Worm (Caenorhabditis elegans) whole organism, L1 larva: ENCODE results near the gene hlh-11.
A peak's percentile ranks its signal among the peaks of the same experiment; 100 is the strongest.

Source experiments
- Y116A8C.19 ChIP-seq: sonication (generic microtip); optimal IDR thresholded peaks from 2 replicates; lab custom pipeline; 2016; ENCODE audit warnings: missing compliant biosample characterization, missing genetic modification characterization, borderline replicate concordance
- alr-1 ChIP-seq: fragments of 200-800 bp; sonication (Bioruptor generic); optimal IDR thresholded peaks from 2 replicates; lab custom pipeline; 2018; ENCODE audit warnings: borderline replicate concordance, mild to moderate bottlenecking, missing genetic modification characterization, missing compliant biosample characterization
- blmp-1 ChIP-seq: fragments of 150-350 bp; optimal IDR thresholded peaks from 2 replicates; lab custom pipeline; 2014; ENCODE audit warnings: missing biosample characterization, missing genetic modification characterization
- ceh-8 ChIP-seq: fragments of 200-800 bp; sonication (Bioruptor generic); optimal IDR thresholded peaks from 2 replicates; lab custom pipeline; 2018; ENCODE audit warnings: mild to moderate bottlenecking, missing genetic modification characterization, moderate library complexity, missing compliant biosample characterization
- ceh-82 ChIP-seq, 3 experiments: fragments of 150-350 bp in 1 of 3; sonication (generic microtip) in 2 of 3; optimal IDR thresholded peaks; 2 replicates each; lab custom pipeline; 2014 to 2017; ENCODE audit warnings: missing biosample characterization in 3 of 3, missing genetic modification characterization in 3 of 3
- ces-1 ChIP-seq: fragments of 150-350 bp; optimal IDR thresholded peaks from 2 replicates; lab custom pipeline; 2014; ENCODE audit warnings: missing biosample characterization, missing genetic modification reagents, missing genetic modification characterization
- dsc-1 ChIP-seq: sonication (generic microtip); optimal IDR thresholded peaks from 2 replicates; lab custom pipeline; 2016; ENCODE audit warnings: mild to moderate bottlenecking, missing genetic modification characterization, missing compliant biosample characterization
- efl-1 ChIP-seq, 4 experiments: fragments of 150-350 bp; optimal IDR thresholded peaks in 3 of 4; peaks in 1 of 4; 1 replicate in 1 of 4; 2 replicates in 3 of 4; lab custom pipeline; 2014; ENCODE audit warnings: missing biosample characterization in 2 of 4, missing genetic modification characterization in 2 of 4, missing genetic modification reagents in 2 of 4
- efl-3 ChIP-seq: fragments of 200-800 bp; sonication (Bioruptor generic); optimal IDR thresholded peaks from 2 replicates; lab custom pipeline; 2018; ENCODE audit warnings: mild to moderate bottlenecking, missing genetic modification characterization, missing compliant biosample characterization
- egl-13 ChIP-seq: sonication (generic microtip); optimal IDR thresholded peaks from 2 replicates; lab custom pipeline; 2016; ENCODE audit warnings: missing genotype, missing genetic modification reagents, missing genetic modification characterization, missing compliant biosample characterization
- elt-3 ChIP-seq, 6 experiments: fragments of 150-350 bp in 1 of 6; sonication (generic microtip); optimal IDR thresholded peaks; 2 replicates each; lab custom pipeline; 2017 to 2018; ENCODE audit warnings: missing biosample characterization in 6 of 6, missing genetic modification characterization in 6 of 6, inconsistent platforms in 1 of 6
- fkh-10 ChIP-seq: sonication (generic microtip); optimal IDR thresholded peaks from 2 replicates; lab custom pipeline; 2017; ENCODE audit warnings: missing biosample characterization, missing genetic modification reagents, missing genetic modification characterization
- fkh-8 ChIP-seq: sonication (generic microtip); optimal IDR thresholded peaks from 2 replicates; lab custom pipeline; 2016; ENCODE audit warnings: mild to moderate bottlenecking, missing genetic modification characterization, missing compliant biosample characterization
- fos-1 ChIP-seq: fragments of 150-350 bp; optimal IDR thresholded peaks from 2 replicates; lab custom pipeline; 2014; ENCODE audit warnings: missing biosample characterization, missing genetic modification characterization
- hpl-2 ChIP-seq: fragments of 150-350 bp; optimal IDR thresholded peaks from 2 replicates; lab custom pipeline; 2014; ENCODE audit warnings: missing biosample characterization, missing genetic modification reagents, missing genetic modification characterization
- irx-1 ChIP-seq: sonication (generic microtip); optimal IDR thresholded peaks from 2 replicates; lab custom pipeline; 2016; ENCODE audit warnings: missing genetic modification characterization, missing compliant biosample characterization
- jun-1 ChIP-seq: fragments of 150-350 bp; optimal IDR thresholded peaks from 2 replicates; lab custom pipeline; 2014; ENCODE audit warnings: missing biosample characterization, missing genetic modification reagents, missing genetic modification characterization
- lin-13 ChIP-seq: fragments of 150-350 bp; optimal IDR thresholded peaks from 2 replicates; lab custom pipeline; 2014; ENCODE audit warnings: missing biosample characterization, missing genetic modification reagents, missing genetic modification characterization
- lin-14 ChIP-seq: fragments of 200-800 bp; sonication (Bioruptor generic); optimal IDR thresholded peaks from 2 replicates; lab custom pipeline; 2018; ENCODE audit warnings: mild to moderate bottlenecking, missing genetic modification characterization, moderate library complexity, missing compliant biosample characterization
- lin-35 ChIP-seq, 2 experiments: fragments of 150-350 bp; optimal IDR thresholded peaks; 2 replicates each; lab custom pipeline; 2014; ENCODE audit warnings: missing biosample characterization in 2 of 2, missing genetic modification characterization in 2 of 2, missing genetic modification reagents in 2 of 2
- lir-3 ChIP-seq: sonication (generic microtip); optimal IDR thresholded peaks from 2 replicates; lab custom pipeline; 2016; ENCODE audit warnings: mild to moderate bottlenecking, missing genetic modification characterization, moderate library complexity, missing compliant biosample characterization; ENCODE audit not compliant: poor library complexity
- lsy-2 ChIP-seq, 2 experiments: fragments of 150-350 bp; optimal IDR thresholded peaks; 2 replicates each; lab custom pipeline; 2014; ENCODE audit warnings: missing biosample characterization in 2 of 2, missing genetic modification characterization in 2 of 2
- mep-1 ChIP-seq: fragments of 150-350 bp; optimal IDR thresholded peaks from 2 replicates; lab custom pipeline; 2014; ENCODE audit warnings: missing biosample characterization, missing genetic modification characterization
- nhr-11 ChIP-seq: fragments of 150-350 bp; optimal IDR thresholded peaks from 2 replicates; lab custom pipeline; 2014; ENCODE audit warnings: missing biosample characterization, missing genetic modification characterization
- nhr-19 ChIP-seq: fragments of 200-800 bp; sonication (Bioruptor generic); conservative IDR thresholded peaks from 2 replicates; pipeline ENCODE4 v1.3.6; 2022; ENCODE audit warnings: missing genetic modification characterization, missing compliant biosample characterization
- nhr-20 ChIP-seq: sonication (generic microtip); optimal IDR thresholded peaks from 2 replicates; lab custom pipeline; 2016; ENCODE audit warnings: mild to moderate bottlenecking, missing genetic modification characterization, missing compliant biosample characterization
- nhr-47 ChIP-seq: sonication (generic microtip); optimal IDR thresholded peaks from 2 replicates; lab custom pipeline; 2016; ENCODE audit warnings: mild to moderate bottlenecking, missing genetic modification characterization, moderate library complexity, missing compliant biosample characterization
- nhr-71 ChIP-seq: sonication (generic microtip); optimal IDR thresholded peaks from 2 replicates; lab custom pipeline; 2016; ENCODE audit warnings: mild to moderate bottlenecking, missing genetic modification characterization, moderate library complexity, missing compliant biosample characterization
- nhr-85 ChIP-seq: sonication (generic microtip); peaks from one replicate; lab custom pipeline; 2016; ENCODE audit warnings: missing genetic modification characterization, inconsistent platforms, missing compliant biosample characterization
- rnt-1 ChIP-seq: sonication (generic microtip); optimal IDR thresholded peaks from 2 replicates; lab custom pipeline; 2016; ENCODE audit warnings: mild to moderate bottlenecking, missing genetic modification characterization, moderate library complexity, missing compliant biosample characterization
- skn-1 ChIP-seq: fragments of 150-350 bp; optimal IDR thresholded peaks from 2 replicates; lab custom pipeline; 2014; ENCODE audit warnings: missing biosample characterization, missing genetic modification characterization
- snu-23 ChIP-seq: sonication (generic microtip); optimal IDR thresholded peaks from 2 replicates; lab custom pipeline; 2016; ENCODE audit warnings: missing genetic modification characterization, missing compliant biosample characterization
- sptf-1 ChIP-seq: fragments of 150-350 bp; optimal IDR thresholded peaks from 2 replicates; lab custom pipeline; 2014; ENCODE audit warnings: missing biosample characterization, missing genetic modification characterization
- tbx-2 ChIP-seq: sonication (generic microtip); optimal IDR thresholded peaks from 2 replicates; lab custom pipeline; 2016; ENCODE audit warnings: missing genetic modification characterization, missing compliant biosample characterization
- unc-30 ChIP-seq: sonication (generic microtip); optimal IDR thresholded peaks from 2 replicates; lab custom pipeline; 2017; ENCODE audit warnings: missing biosample characterization, missing genetic modification characterization
- unc-62 ChIP-seq: fragments of 150-350 bp; optimal IDR thresholded peaks from 2 replicates; lab custom pipeline; 2014; ENCODE audit warnings: missing biosample characterization, missing genetic modification reagents, missing genetic modification characterization
- unc-86 ChIP-seq: sonication (generic microtip); optimal IDR thresholded peaks from 2 replicates; lab custom pipeline; 2016; ENCODE audit warnings: missing genetic modification characterization, missing compliant biosample characterization
- vab-15 ChIP-seq: sonication (generic microtip); optimal IDR thresholded peaks from 2 replicates; lab custom pipeline; 2017; ENCODE audit warnings: missing genotype, mild to moderate bottlenecking, missing genetic modification characterization, missing compliant biosample characterization

hlh-11 gene

DNA sequence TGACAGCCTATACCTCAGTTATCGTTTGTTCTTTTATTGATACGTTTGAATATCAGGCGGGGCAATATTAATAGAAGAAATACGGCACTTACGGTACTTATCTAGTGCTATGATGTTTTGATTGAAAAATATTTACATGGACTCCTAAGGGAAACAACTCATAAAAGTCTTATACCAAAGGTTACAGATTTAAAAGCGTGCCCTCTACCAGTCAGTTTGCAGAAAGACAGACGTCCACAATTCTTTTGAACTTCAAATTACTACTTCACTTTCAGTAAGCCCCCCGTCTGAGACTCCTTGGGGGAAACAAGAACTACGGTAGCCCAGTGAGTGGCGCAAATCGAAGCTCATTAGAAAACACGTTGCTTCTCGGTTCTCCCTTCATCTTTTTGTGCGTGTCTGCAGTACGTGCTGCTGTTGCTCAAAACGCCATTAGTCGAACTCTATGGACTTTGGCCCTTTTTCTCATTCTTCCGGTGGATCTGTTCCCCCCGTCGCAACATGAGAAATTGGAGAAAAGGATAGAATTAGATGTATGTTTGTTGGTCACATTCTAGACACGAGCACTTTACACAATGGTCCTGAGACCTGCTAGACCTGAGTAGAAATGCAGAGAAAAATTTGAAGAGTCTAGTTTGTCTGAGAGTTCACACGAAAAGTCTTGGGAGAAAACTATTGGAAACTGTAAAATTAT is 42.9 kb downstream of the hlh-11 start (continued):
- no peak for TF ChIP-seq nhr-47
- no peak for TF ChIP-seq alr-1 (tag; lab: Kevin White, UChicago)
- no peak for TF ChIP-seq jun-1
- TF ChIP-seq unc-30 (tag; lab: Kevin White, UChicago): no peak
- TF ChIP-seq irx-1: no peak
- TF ChIP-seq egl-13: no peak
- TF ChIP-seq sptf-1: no peak
- TF ChIP-seq fos-1: no peak
- no peak for TF ChIP-seq efl-3
- TF ChIP-seq nhr-20 (tag; lab: Kevin White, UChicago): peak; percentile 70
- TF ChIP-seq rnt-1 (tag; lab: Kevin White, UChicago): peak; percentile 62

DNA sequence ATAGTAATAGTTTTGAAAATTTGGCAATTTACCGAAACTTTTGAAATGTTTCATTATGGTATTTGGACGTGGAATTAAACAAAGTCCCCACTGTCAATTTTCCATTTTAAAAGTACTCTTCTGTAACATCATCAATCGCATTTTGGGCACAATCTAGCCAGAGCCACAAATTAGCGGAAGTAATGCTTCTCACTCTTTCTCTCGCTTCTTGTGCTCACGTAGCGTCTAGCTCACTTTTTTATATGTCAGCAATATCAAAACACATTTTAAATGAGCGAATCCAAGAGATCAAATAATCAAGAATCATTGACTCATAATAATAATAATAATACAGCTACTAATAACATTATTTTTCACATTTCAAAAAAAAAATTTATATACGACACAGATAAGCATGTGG is 44.4 kb downstream of the hlh-11 start:
- TF ChIP-seq fkh-8 (tag; lab: Kevin White, UChicago) (peak; percentile 72), ces-1 (GFP tag; lab: Kevin White, UChicago) (no peak), egl-13 (peak; percentile 15), ceh-8 (GFP tag; lab: Kevin White, UChicago) (peak; percentile 12), nhr-71 (tag; lab: Kevin White, UChicago) (peak; percentile 51), lin-14 (GFP tag; lab: Kevin White, UChicago) (peak; percentile 4), jun-1 (peak; percentile 6), ceh-82 (tag; optimal IDR thresholded peaks at IDR 0.05; lab: Kevin White, UChicago) (no peak)

- TF ChIP-seq alr-1 (tag; lab: Kevin White, UChicago): no peak
- TF ChIP-seq elt-3 (tag; optimal IDR thresholded peaks at IDR 0.05; lab: Kevin White, UChicago): peak in 1 of 6 experiments; percentile 10
- TF ChIP-seq nhr-71 (tag; lab: Kevin White, UChicago): peak; percentile 68
- TF ChIP-seq nhr-19: peak; percentile 48; the same call in 1 of the 2 replicates
- no peak for TF ChIP-seq hpl-2
- peak in 1 of 3 experiments; percentile 15 for TF ChIP-seq ceh-82 (tag; optimal IDR thresholded peaks at IDR 0.05; lab: Kevin White, UChicago)
- TF ChIP-seq fkh-10 (GFP tag; lab: Kevin White, UChicago): peak; percentile 93
- peak; percentile 86 for TF ChIP-seq lin-14 (GFP tag; lab: Kevin White, UChicago)
- TF ChIP-seq ces-1 (GFP tag; lab: Kevin White, UChicago): peak; percentile 20
- peak; percentile 42 for TF ChIP-seq rnt-1 (tag; lab: Kevin White, UChicago)
- TF ChIP-seq vab-15 (tag; lab: Kevin White, UChicago): no peak
- TF ChIP-seq nhr-20 (tag; lab: Kevin White, UChicago): peak; percentile 49
- TF ChIP-seq dsc-1 (tag; lab: Kevin White, UChicago): peak; percentile 56
These were observed 45.1 kb downstream of the hlh-11 start for ce11 chrIII:9664484-9665221.

DNA sequence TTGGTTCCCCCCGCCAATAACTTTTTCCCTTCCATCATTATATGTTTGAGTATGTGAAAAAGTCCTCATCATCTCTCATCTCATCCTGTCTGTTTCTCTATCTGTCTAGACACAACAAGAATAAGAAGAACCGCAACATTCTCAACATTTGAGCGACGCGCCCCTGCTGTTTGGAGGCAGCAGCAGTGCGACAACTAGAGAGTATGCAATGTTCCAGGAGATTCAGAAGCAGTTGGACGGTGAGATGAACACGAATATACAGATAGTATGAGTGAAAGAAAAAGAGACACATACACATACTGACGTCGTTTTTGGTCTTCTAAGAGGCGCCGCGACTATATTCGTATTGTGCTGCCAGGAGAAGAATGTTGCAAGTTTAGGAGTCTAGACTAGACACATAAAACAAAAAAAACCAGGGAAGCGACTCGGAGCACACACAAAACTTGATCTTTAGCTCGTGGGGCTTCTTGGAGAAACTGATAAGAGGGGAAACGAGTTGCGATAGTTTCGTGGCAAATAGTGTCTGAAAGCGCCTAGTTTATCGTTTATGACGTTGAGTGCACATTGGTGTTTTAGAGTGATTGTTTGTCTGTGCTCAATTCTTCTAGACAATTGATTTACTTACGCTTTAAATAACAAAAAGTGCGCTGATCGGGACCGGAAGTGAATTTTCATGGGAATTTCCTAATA is 46.1 kb downstream of the hlh-11 start:
- TF ChIP-seq lin-13 (GFP tag; lab: Kevin White, UChicago) (no peak), nhr-20 (tag; lab: Kevin White, UChicago) (peak; percentile 74), elt-3 (tag; optimal IDR thresholded peaks at IDR 0.05; lab: Kevin White, UChicago) (peak in 3 of 6 experiments; percentile 0 to 19 (median 15)), snu-23 (GFP tag; lab: Kevin White, UChicago) (peak; percentile 67), efl-1 (optimal IDR thresholded peaks at IDR 0.05; lab: Kevin White, UChicago) (peak; percentile 27 to 39), efl-1 (GFP tag; optimal IDR thresholded peaks at IDR 0.05 in 1 of 2; lab: Kevin White, UChicago) (peak in 1 of 2 experiments; percentile 92), hpl-2 (no peak), nhr-19 (0 out of 2 replicates have a peak, but pooled peaks have one; percentile 7), fos-1 (peak; percentile 42), unc-62 (GFP tag; lab: Kevin White, UChicago) (no peak), sptf-1 (no peak), blmp-1 (tag; lab: Kevin White, UChicago) (peak; percentile 75), fkh-10 (GFP tag; lab: Kevin White, UChicago) (peak; percentile 28), unc-86 (peak; percentile 37), lsy-2 (tag; optimal IDR thresholded peaks at IDR 0.05; lab: Kevin White, UChicago) (peak; percentile 11 to 76), Y116A8C.19 (tag; lab: Kevin White, UChicago) (no peak), nhr-85 (tag; lab: Kevin White, UChicago) (peak; percentile 72), dsc-1 (tag; lab: Kevin White, UChicago) (peak; percentile 6), tbx-2 (tag; lab: Kevin White, UChicago) (peak; percentile 26), rnt-1 (tag; lab: Kevin White, UChicago) (peak; percentile 20), ceh-82 (tag; optimal IDR thresholded peaks at IDR 0.05; lab: Kevin White, UChicago) (peak in 2 of 3 experiments; percentile 34), nhr-11 (tag; lab: Kevin White, UChicago) (peak; percentile 38), nhr-71 (tag; lab: Kevin White, UChicago) (peak; percentile 69), nhr-47 (peak; percentile 20), skn-1 (tag; lab: Kevin White, UChicago) (peak; percentile 26), mep-1 (tag; lab: Kevin White, UChicago) (peak; percentile 57), lin-35 (GFP tag; optimal IDR thresholded peaks at IDR 0.05; lab: Kevin White, UChicago) (peak; percentile 18 to 56), lir-3 (tag; lab: Kevin White, UChicago) (no peak), egl-13 (no peak)
